Worm (Caenorhabditis elegans) whole organism, mixed stage, embryonic: ENCODE data around the gene mlck-1.

ENCODE experiments used
- blmp-1 ChIP-seq: fragments of 150-350 bp; optimal IDR thresholded peaks from 2 replicates; lab custom pipeline; 2014; ENCODE audit warnings: missing biosample characterization, missing genetic modification characterization
- elt-1 ChIP-seq: sonication (generic microtip); optimal IDR thresholded peaks from 2 replicates; lab custom pipeline; 2017; ENCODE audit warnings: missing genetic modification characterization, mild to moderate bottlenecking, missing compliant biosample characterization, antibody characterized with exemption, moderate library complexity, borderline replicate concordance; ENCODE audit not compliant: insufficient read depth
- elt-3 ChIP-seq: fragments of 150-350 bp; optimal IDR thresholded peaks from 2 replicates; lab custom pipeline; 2014; ENCODE audit warnings: missing biosample characterization, missing genetic modification characterization
- lsy-2 ChIP-seq: fragments of 150-350 bp; optimal IDR thresholded peaks from 2 replicates; lab custom pipeline; 2014; ENCODE audit warnings: missing biosample characterization, missing genetic modification characterization
- nhr-12 ChIP-seq: fragments of 150-350 bp; optimal IDR thresholded peaks from 2 replicates; lab custom pipeline; 2014; ENCODE audit warnings: missing biosample characterization, missing genetic modification characterization
- nhr-2 ChIP-seq: fragments of 150-350 bp; optimal IDR thresholded peaks from 2 replicates; lab custom pipeline; 2014; ENCODE audit warnings: missing biosample characterization, missing genetic modification characterization
- nhr-237 ChIP-seq: fragments of 150-350 bp; optimal IDR thresholded peaks from 2 replicates; lab custom pipeline; 2014; ENCODE audit warnings: missing biosample characterization, missing genetic modification characterization
- nhr-28 ChIP-seq: fragments of 150-350 bp; optimal IDR thresholded peaks from 2 replicates; lab custom pipeline; 2014; ENCODE audit warnings: missing biosample characterization, missing genetic modification characterization
- nhr-76 ChIP-seq: sonication (generic microtip); optimal IDR thresholded peaks from 2 replicates; lab custom pipeline; 2017; ENCODE audit warnings: missing biosample characterization, missing genetic modification characterization
- tbx-8 ChIP-seq: fragments of 200-800 bp; sonication (Bioruptor generic); optimal IDR thresholded peaks from 2 replicates; lab custom pipeline; 2018; ENCODE audit warnings: mild to moderate bottlenecking, missing genetic modification characterization, moderate library complexity, missing compliant biosample characterization

DNA sequence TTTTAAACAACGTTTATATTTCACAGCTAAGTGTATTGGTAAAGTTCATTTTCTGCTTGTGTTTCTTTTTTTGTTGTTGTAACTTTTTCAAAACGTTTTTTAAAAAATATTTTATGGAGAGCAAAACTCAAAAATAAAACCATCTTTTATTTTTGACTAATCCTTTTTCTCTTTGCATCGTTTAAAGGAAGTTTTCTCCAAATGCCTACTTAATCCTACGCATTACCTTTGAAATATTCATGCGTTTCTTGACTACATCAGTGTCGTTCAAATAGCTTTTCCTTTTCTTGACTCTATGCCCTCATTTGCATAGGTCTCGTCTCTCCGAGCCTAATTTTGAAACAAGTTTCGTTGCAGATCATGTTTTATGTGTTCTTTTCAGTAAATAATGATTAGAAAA, 11.5 kb upstream of the mlck-1 start:
- TF ChIP-seq nhr-28 (tag; lab: Kevin White, UChicago), result no peak
- no peak for TF ChIP-seq blmp-1 (tag; lab: Kevin White, UChicago)
- TF ChIP-seq nhr-12 (tag; lab: Kevin White, UChicago), result no peak
- TF ChIP-seq tbx-8 (GFP tag; lab: Kevin White, UChicago), result no peak
- no peak for TF ChIP-seq lsy-2 (tag; lab: Kevin White, UChicago)
- TF ChIP-seq nhr-237, result no peak
- no peak for TF ChIP-seq elt-1 (tag; lab: Kevin White, UChicago)
- no peak for TF ChIP-seq elt-3 (tag; lab: Kevin White, UChicago)
- TF ChIP-seq nhr-76 (tag; lab: Kevin White, UChicago), result no peak
- no peak for TF ChIP-seq nhr-2
